Worm (Caenorhabditis elegans) whole organism, mixed stage, embryonic: ENCODE measurements around the gene F56H11.2.

Experiments used
- M03D4.4 ChIP-seq: sonication (generic microtip); optimal IDR thresholded peaks from 2 replicates; lab custom pipeline; 2017; ENCODE audit warnings: mild to moderate bottlenecking, missing genetic modification characterization, missing compliant biosample characterization
- bed-3 ChIP-seq: fragments of 200-800 bp; sonication (Bioruptor generic); optimal IDR thresholded peaks from 3 replicates; lab custom pipeline; 2018; ENCODE audit warnings: mild to moderate bottlenecking, missing genetic modification characterization, moderate library complexity, missing compliant biosample characterization
- blmp-1 ChIP-seq: fragments of 150-350 bp; optimal IDR thresholded peaks from 2 replicates; lab custom pipeline; 2014; ENCODE audit warnings: missing biosample characterization, missing genetic modification characterization
- ceh-39 ChIP-seq: fragments of 150-350 bp; optimal IDR thresholded peaks from 2 replicates; lab custom pipeline; 2014; ENCODE audit warnings: missing biosample characterization, missing genetic modification characterization
- ceh-43 ChIP-seq: fragments of 200-800 bp; sonication (Bioruptor generic); optimal IDR thresholded peaks from 2 replicates; lab custom pipeline; 2018; ENCODE audit warnings: mild to moderate bottlenecking, missing genetic modification characterization, moderate library complexity, missing compliant biosample characterization
- ceh-83 ChIP-seq: fragments of 200-800 bp; sonication (Bioruptor generic); optimal IDR thresholded peaks from 2 replicates; lab custom pipeline; 2018; ENCODE audit warnings: mild to moderate bottlenecking, missing genetic modification characterization, missing compliant biosample characterization
- ces-1 ChIP-seq: fragments of 150-350 bp; optimal IDR thresholded peaks from 2 replicates; lab custom pipeline; 2014; ENCODE audit warnings: missing biosample characterization, missing genetic modification reagents, missing genetic modification characterization
- cnd-1 ChIP-seq: fragments of 200-800 bp; sonication (Bioruptor generic); optimal IDR thresholded peaks from 2 replicates; lab custom pipeline; 2018; ENCODE audit warnings: mild to moderate bottlenecking, missing genetic modification characterization, missing compliant biosample characterization
- drap-1 ChIP-seq: fragments of 200-800 bp; sonication (Bioruptor generic); optimal IDR thresholded peaks from 3 replicates; lab custom pipeline; 2018; ENCODE audit warnings: mild to moderate bottlenecking, missing genetic modification characterization, missing compliant biosample characterization
- elt-1 ChIP-seq: sonication (generic microtip); optimal IDR thresholded peaks from 2 replicates; lab custom pipeline; 2017; ENCODE audit warnings: missing genetic modification characterization, mild to moderate bottlenecking, missing compliant biosample characterization, antibody characterized with exemption, moderate library complexity, borderline replicate concordance; ENCODE audit not compliant: insufficient read depth
- elt-3 ChIP-seq: fragments of 150-350 bp; optimal IDR thresholded peaks from 2 replicates; lab custom pipeline; 2014; ENCODE audit warnings: missing biosample characterization, missing genetic modification characterization
- flh-1 ChIP-seq: fragments of 200-800 bp; sonication (Bioruptor generic); optimal IDR thresholded peaks from 2 replicates; lab custom pipeline; 2018; ENCODE audit warnings: mild to moderate bottlenecking, missing genetic modification characterization, moderate library complexity, missing compliant biosample characterization
- ham-2 ChIP-seq: fragments of 200-800 bp; sonication (Bioruptor generic); optimal IDR thresholded peaks from 2 replicates; lab custom pipeline; 2018; ENCODE audit warnings: mild to moderate bottlenecking, missing genetic modification characterization, missing compliant biosample characterization
- hlh-1 ChIP-seq: fragments of 150-350 bp; optimal IDR thresholded peaks from 2 replicates; lab custom pipeline; 2014; ENCODE audit warnings: missing biosample characterization, missing genetic modification reagents, missing genetic modification characterization
- lin-13 ChIP-seq: fragments of 150-350 bp; optimal IDR thresholded peaks from 2 replicates; lab custom pipeline; 2014; ENCODE audit warnings: missing biosample characterization, missing genetic modification characterization
- lin-32 ChIP-seq: fragments of 200-800 bp; sonication (Bioruptor generic); optimal IDR thresholded peaks from 2 replicates; lab custom pipeline; 2018; ENCODE audit warnings: mild to moderate bottlenecking, missing genetic modification characterization, missing compliant biosample characterization
- lsy-2 ChIP-seq: fragments of 150-350 bp; optimal IDR thresholded peaks from 2 replicates; lab custom pipeline; 2014; ENCODE audit warnings: missing biosample characterization, missing genetic modification characterization
- mab-5 ChIP-seq: fragments of 150-350 bp; optimal IDR thresholded peaks from 2 replicates; lab custom pipeline; 2014; ENCODE audit warnings: missing biosample characterization, missing genetic modification characterization
- mep-1 ChIP-seq: fragments of 150-350 bp; optimal IDR thresholded peaks from 2 replicates; lab custom pipeline; 2017; ENCODE audit warnings: missing biosample characterization, missing genetic modification reagents, missing genetic modification characterization, inconsistent platforms
- mls-2 ChIP-seq: sonication (generic microtip); optimal IDR thresholded peaks from 2 replicates; lab custom pipeline; 2016; ENCODE audit warnings: mild to moderate bottlenecking, missing genetic modification characterization, moderate library complexity, missing compliant biosample characterization
- nhr-12 ChIP-seq: fragments of 150-350 bp; optimal IDR thresholded peaks from 2 replicates; lab custom pipeline; 2014; ENCODE audit warnings: missing biosample characterization, missing genetic modification characterization
- nhr-2 ChIP-seq: fragments of 150-350 bp; optimal IDR thresholded peaks from 2 replicates; lab custom pipeline; 2014; ENCODE audit warnings: missing biosample characterization, missing genetic modification characterization
- nhr-237 ChIP-seq: fragments of 150-350 bp; optimal IDR thresholded peaks from 2 replicates; lab custom pipeline; 2014; ENCODE audit warnings: missing biosample characterization, missing genetic modification characterization
- nhr-28 ChIP-seq: fragments of 150-350 bp; optimal IDR thresholded peaks from 2 replicates; lab custom pipeline; 2014; ENCODE audit warnings: missing biosample characterization, missing genetic modification characterization
- nhr-76 ChIP-seq: sonication (generic microtip); optimal IDR thresholded peaks from 2 replicates; lab custom pipeline; 2017; ENCODE audit warnings: missing biosample characterization, missing genetic modification characterization
- pha-4 ChIP-seq: fragments of 150-350 bp; optimal IDR thresholded peaks from 2 replicates; lab custom pipeline; 2018; ENCODE audit warnings: missing biosample characterization, missing genetic modification reagents, missing genetic modification characterization
- sem-2 ChIP-seq: fragments of 200-800 bp; sonication (Bioruptor generic); optimal IDR thresholded peaks from 2 replicates; lab custom pipeline; 2018; ENCODE audit warnings: mild to moderate bottlenecking, missing genetic modification characterization, missing compliant biosample characterization
- snpc-4 ChIP-seq: fragments of 150-350 bp; optimal IDR thresholded peaks from 2 replicates; lab custom pipeline; 2014; ENCODE audit warnings: missing biosample characterization, missing genetic modification characterization
- tbx-8 ChIP-seq: fragments of 200-800 bp; sonication (Bioruptor generic); optimal IDR thresholded peaks from 2 replicates; lab custom pipeline; 2018; ENCODE audit warnings: mild to moderate bottlenecking, missing genetic modification characterization, moderate library complexity, missing compliant biosample characterization
- unc-39 ChIP-seq: fragments of 150-350 bp; optimal IDR thresholded peaks from 2 replicates; lab custom pipeline; 2014; ENCODE audit warnings: missing biosample characterization, missing genetic modification characterization
- zip-8 ChIP-seq: fragments of 150-350 bp; optimal IDR thresholded peaks from 2 replicates; lab custom pipeline; 2014; ENCODE audit warnings: missing biosample characterization, missing genetic modification characterization
- ztf-11 ChIP-seq: fragments of 150-350 bp; optimal IDR thresholded peaks from 2 replicates; lab custom pipeline; 2014; ENCODE audit warnings: missing biosample characterization, missing genetic modification characterization

The F56H11.2 gene

ce11 chrIV:9498088-9498487 is 34.9 kb downstream of the F56H11.2 start, which contains the start of gene sru-4:
Gene sru-4 (plus strand): TSS chrIV:9498388.
- no peak for TF ChIP-seq tbx-8

DNA sequence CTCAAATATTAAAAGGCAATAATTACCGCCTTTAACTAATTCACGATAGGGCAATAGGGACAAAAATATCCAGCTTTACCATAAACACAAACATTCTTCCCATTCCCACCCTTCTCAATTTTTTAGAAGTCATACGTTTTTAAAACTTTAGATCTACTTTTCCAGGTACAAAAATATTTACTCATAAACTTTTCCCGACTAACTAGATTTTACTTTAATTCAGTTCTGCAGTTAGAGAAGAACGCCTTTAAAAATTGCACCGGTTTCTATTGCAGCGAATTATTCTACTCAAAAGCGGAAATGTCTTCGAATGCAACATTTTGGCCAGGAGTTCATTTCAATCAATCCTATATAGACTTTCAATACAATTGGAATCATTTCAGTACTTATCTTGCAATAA is 36.7 kb downstream of the F56H11.2 start, which contains the start of gene sru-3:
sru-3 (plus strand) TSS at position 301 of the 400 bp plus-strand sequence.
- TF ChIP-seq pha-4 (tag; lab: Kevin White, UChicago) (no peak), ztf-11 (tag; lab: Kevin White, UChicago) (no peak), lin-32 (GFP tag; lab: Kevin White, UChicago) (no peak), nhr-76 (no peak), hlh-1 (tag; lab: Kevin White, UChicago) (no peak), tbx-8 (no peak), zip-8 (tag; lab: Kevin White, UChicago) (no peak), flh-1 (GFP tag; lab: Kevin White, UChicago) (no peak), nhr-12 (no peak), unc-39 (tag; lab: Kevin White, UChicago) (no peak), ceh-39 (no peak), lsy-2 (tag; lab: Kevin White, UChicago) (no peak), lin-13 (tag; lab: Kevin White, UChicago) (no peak), cnd-1 (tag; lab: Kevin White, UChicago) (no peak), sem-2 (GFP tag; lab: Kevin White, UChicago) (no peak)

ce11 chrIV:9490320-9490719 is 42.7 kb downstream of the F56H11.2 start, which contains the start of gene sru-6:
Gene sru-6 (plus strand): TSS chrIV:9490620.
- TF ChIP-seq bed-3 (GFP tag; lab: Kevin White, UChicago) (no peak), nhr-28 (tag; lab: Kevin White, UChicago) (no peak), nhr-237 (tag; lab: Kevin White, UChicago) (no peak), mep-1 (tag; lab: Kevin White, UChicago) (no peak), mls-2 (tag; lab: Kevin White, UChicago) (no peak)

- TF ChIP-seq sem-2 (GFP tag; lab: Kevin White, UChicago) (no peak), elt-1 (tag; lab: Kevin White, UChicago) (no peak), mab-5 (tag; lab: Kevin White, UChicago) (no peak), snpc-4 (tag; lab: Kevin White, UChicago) (no peak), zip-8 (tag; lab: Kevin White, UChicago) (no peak), lin-13 (tag; lab: Kevin White, UChicago) (no peak), M03D4.4 (tag; lab: Kevin White, UChicago) (no peak), pha-4 (tag; lab: Kevin White, UChicago) (no peak)
Observed at ce11 chrIV:9488315-9488714, 44.7 kb downstream of the F56H11.2 start, which contains the start of gene sru-1. Gene sru-1 (plus strand): TSS chrIV:9488615.

DNA sequence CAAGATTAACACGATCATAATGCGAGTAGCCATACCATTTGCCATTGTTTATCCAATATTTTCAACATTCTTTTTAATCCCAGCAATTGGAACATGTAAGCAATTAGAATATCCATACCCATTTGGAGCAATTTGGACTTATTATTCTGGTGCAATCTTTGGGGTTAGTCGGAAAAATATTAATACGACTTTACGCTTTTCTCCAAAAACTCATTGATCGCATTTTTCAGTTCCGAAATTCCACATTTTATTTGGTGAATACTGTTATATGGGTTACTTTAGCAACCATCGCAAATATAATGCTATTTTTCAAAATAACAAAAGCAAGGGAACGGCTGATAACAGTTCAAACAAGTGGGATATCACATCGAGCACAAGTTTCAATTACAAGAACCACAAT is 46.2 kb downstream of the F56H11.2 start:
- TF ChIP-seq lsy-2 (tag; lab: Kevin White, UChicago) = no peak
- TF ChIP-seq hlh-1 (tag; lab: Kevin White, UChicago) = no peak
- TF ChIP-seq elt-3 (tag; lab: Kevin White, UChicago) = no peak
- no peak for TF ChIP-seq bed-3 (GFP tag; lab: Kevin White, UChicago)
- TF ChIP-seq blmp-1 (tag; lab: Kevin White, UChicago) = no peak
- no peak for TF ChIP-seq mls-2 (tag; lab: Kevin White, UChicago)
- TF ChIP-seq cnd-1 (tag; lab: Kevin White, UChicago) = no peak
- no peak for TF ChIP-seq elt-1 (tag; lab: Kevin White, UChicago)

DNA sequence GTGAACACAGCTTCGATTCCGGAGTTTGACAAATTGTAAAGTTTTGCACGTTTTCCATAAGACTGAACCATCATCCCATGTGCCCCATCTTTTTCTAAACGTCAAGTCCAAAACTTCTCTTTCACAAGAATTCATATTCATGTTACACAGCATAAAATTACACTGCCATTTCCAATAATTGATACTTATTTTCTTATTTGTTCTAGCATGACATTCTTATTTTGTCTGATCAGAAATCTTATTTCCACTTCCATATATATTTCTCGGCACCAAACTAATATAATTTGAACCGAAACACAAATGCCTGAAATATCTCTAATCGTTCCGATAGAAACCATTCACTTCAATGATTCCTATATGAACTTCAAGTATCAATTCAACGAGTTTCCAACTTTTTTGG is 47.0 kb downstream of the F56H11.2 start, which contains the start of gene sru-2:
sru-2 (plus strand) TSS at position 301 of the 400 bp plus-strand sequence.
- no peak for TF ChIP-seq nhr-2 (tag; lab: Kevin White, UChicago)
- no peak for TF ChIP-seq ham-2 (GFP tag; lab: Kevin White, UChicago)
- no peak for TF ChIP-seq mep-1 (tag; lab: Kevin White, UChicago)
- TF ChIP-seq pha-4 (tag; lab: Kevin White, UChicago) = no peak
- no peak for TF ChIP-seq nhr-28 (tag; lab: Kevin White, UChicago)
- TF ChIP-seq nhr-12 = no peak
- TF ChIP-seq ces-1 (GFP tag; lab: Kevin White, UChicago) = no peak
- no peak for TF ChIP-seq hlh-1 (tag; lab: Kevin White, UChicago)
- no peak for TF ChIP-seq sem-2 (GFP tag; lab: Kevin White, UChicago)
- no peak for TF ChIP-seq ztf-11 (tag; lab: Kevin White, UChicago)
- TF ChIP-seq ceh-43 (GFP tag; lab: Kevin White, UChicago) = no peak
- no peak for TF ChIP-seq ceh-39
- TF ChIP-seq ceh-83 (GFP tag; lab: Kevin White, UChicago) = no peak
- no peak for TF ChIP-seq mls-2 (tag; lab: Kevin White, UChicago)
- TF ChIP-seq drap-1 (GFP tag; lab: Kevin White, UChicago) = no peak
- no peak for TF ChIP-seq M03D4.4 (tag; lab: Kevin White, UChicago)
- TF ChIP-seq blmp-1 (tag; lab: Kevin White, UChicago) = no peak
- no peak for TF ChIP-seq nhr-76
